Worm (Caenorhabditis elegans) whole organism, L2 larva: Measurements from ENCODE around the gene B0285.6.

Source experiments
- C34F6.9 ChIP-seq: fragments of 150-350 bp; optimal IDR thresholded peaks from 2 replicates; lab custom pipeline; 2014; ENCODE audit warnings: missing biosample characterization, missing genetic modification characterization
- F13H6.1 ChIP-seq: sonication (generic microtip); optimal IDR thresholded peaks from 2 replicates; lab custom pipeline; 2016; ENCODE audit warnings: missing genetic modification characterization, missing compliant biosample characterization
- ZK546.5 ChIP-seq: sonication (generic microtip); optimal IDR thresholded peaks from 2 replicates; lab custom pipeline; 2017; ENCODE audit warnings: missing biosample characterization, missing genetic modification characterization
- aly-2 ChIP-seq: fragments of 150-350 bp; optimal IDR thresholded peaks from 2 replicates; lab custom pipeline; 2014; ENCODE audit warnings: missing biosample characterization, missing genetic modification characterization
- ama-1 ChIP-seq: fragments of 150-350 bp; optimal IDR thresholded peaks from 2 replicates; lab custom pipeline; 2018; ENCODE audit warnings: inconsistent platforms
- ceh-16 ChIP-seq: fragments of 150-350 bp; optimal IDR thresholded peaks from 2 replicates; lab custom pipeline; 2014; ENCODE audit warnings: missing biosample characterization, missing genetic modification characterization
- ceh-82 ChIP-seq: fragments of 150-350 bp; optimal IDR thresholded peaks from 2 replicates; lab custom pipeline; 2014; ENCODE audit warnings: missing biosample characterization, missing genetic modification characterization
- crh-2 ChIP-seq: sonication (generic microtip); optimal IDR thresholded peaks from 2 replicates; lab custom pipeline; 2017; ENCODE audit warnings: missing biosample characterization, missing genetic modification characterization
- dmd-4 ChIP-seq: sonication (generic microtip); optimal IDR thresholded peaks from 2 replicates; lab custom pipeline; 2017; ENCODE audit warnings: missing biosample characterization, missing genetic modification characterization
- elt-1 ChIP-seq: fragments of 150-350 bp; optimal IDR thresholded peaks from 2 replicates; lab custom pipeline; 2014; ENCODE audit warnings: missing biosample characterization, missing genetic modification characterization
- elt-3 ChIP-seq: sonication (generic microtip); optimal IDR thresholded peaks from 2 replicates; lab custom pipeline; 2017; ENCODE audit warnings: missing biosample characterization, missing genetic modification characterization
- fos-1 ChIP-seq: fragments of 150-350 bp; optimal IDR thresholded peaks from 2 replicates; lab custom pipeline; 2014; ENCODE audit warnings: missing biosample characterization, missing genetic modification characterization
- gmeb-1 ChIP-seq: fragments of 150-350 bp; optimal IDR thresholded peaks from 2 replicates; lab custom pipeline; 2014; ENCODE audit warnings: missing biosample characterization, missing genetic modification characterization
- lin-13 ChIP-seq: fragments of 150-350 bp; optimal IDR thresholded peaks from 2 replicates; lab custom pipeline; 2014; ENCODE audit warnings: missing biosample characterization, missing genetic modification reagents, missing genetic modification characterization
- lin-39 ChIP-seq: fragments of 150-350 bp; optimal IDR thresholded peaks from 2 replicates; lab custom pipeline; 2014; ENCODE audit warnings: missing biosample characterization, missing genetic modification reagents, missing genetic modification characterization
- lsy-2 ChIP-seq, 2 experiments: fragments of 150-350 bp in 1 of 2; sonication (generic microtip) in 1 of 2; optimal IDR thresholded peaks; 2 replicates each; lab custom pipeline; 2014 to 2017; ENCODE audit warnings: missing biosample characterization in 2 of 2, missing genetic modification characterization in 2 of 2
- mab-5 ChIP-seq: fragments of 150-350 bp; optimal IDR thresholded peaks from 2 replicates; lab custom pipeline; 2014; ENCODE audit warnings: missing biosample characterization, missing genetic modification characterization
- mbf-1 ChIP-seq: sonication (generic microtip); optimal IDR thresholded peaks from 2 replicates; lab custom pipeline; 2017; ENCODE audit warnings: missing biosample characterization, missing genetic modification characterization
- mdl-1 ChIP-seq, 2 experiments: fragments of 150-350 bp in 1 of 2; sonication (generic microtip) in 1 of 2; optimal IDR thresholded peaks; 2 replicates each; lab custom pipeline; 2017; ENCODE audit warnings: missing biosample characterization in 2 of 2, missing genetic modification characterization in 2 of 2
- nhr-10 ChIP-seq: sonication (generic microtip); optimal IDR thresholded peaks from 2 replicates; lab custom pipeline; 2017; ENCODE audit warnings: missing biosample characterization, missing genetic modification characterization
- nhr-11 ChIP-seq: fragments of 150-350 bp; optimal IDR thresholded peaks from 2 replicates; lab custom pipeline; 2014; ENCODE audit warnings: missing biosample characterization, missing genetic modification characterization
- nhr-12 ChIP-seq: fragments of 150-350 bp; optimal IDR thresholded peaks from 2 replicates; lab custom pipeline; 2014; ENCODE audit warnings: missing biosample characterization, missing genetic modification characterization
- nhr-129 ChIP-seq: fragments of 150-350 bp; optimal IDR thresholded peaks from 2 replicates; lab custom pipeline; 2014; ENCODE audit warnings: missing biosample characterization, missing genetic modification characterization
- nhr-21 ChIP-seq: fragments of 150-350 bp; optimal IDR thresholded peaks from 2 replicates; lab custom pipeline; 2014; ENCODE audit warnings: missing biosample characterization, missing genetic modification characterization
- nhr-237 ChIP-seq: fragments of 150-350 bp; optimal IDR thresholded peaks from 2 replicates; lab custom pipeline; 2014; ENCODE audit warnings: missing biosample characterization, missing genetic modification characterization
- nhr-25 ChIP-seq: fragments of 150-350 bp; sonication (generic microtip); optimal IDR thresholded peaks from 3 replicates; lab custom pipeline; 2014; ENCODE audit warnings: missing biosample characterization, missing genetic modification characterization
- nhr-77 ChIP-seq: fragments of 150-350 bp; optimal IDR thresholded peaks from 2 replicates; lab custom pipeline; 2014; ENCODE audit warnings: missing biosample characterization, missing genetic modification characterization
- peb-1 ChIP-seq: fragments of 150-350 bp; optimal IDR thresholded peaks from 2 replicates; lab custom pipeline; 2014; ENCODE audit warnings: missing biosample characterization, missing genetic modification characterization
- sma-3 ChIP-seq: sonication (generic microtip); optimal IDR thresholded peaks from 2 replicates; lab custom pipeline; 2016; ENCODE audit warnings: missing genetic modification reagents, missing genetic modification characterization, missing compliant biosample characterization
- sma-9 ChIP-seq, 2 experiments: fragments of 150-350 bp in 1 of 2; sonication (generic microtip) in 1 of 2; optimal IDR thresholded peaks; 2 replicates each; lab custom pipeline; 2014 to 2016; ENCODE audit warnings: missing genetic modification characterization in 2 of 2, mild to moderate bottlenecking in 1 of 2, missing biosample characterization in 1 of 2, missing compliant biosample characterization in 1 of 2, missing genetic modification reagents in 1 of 2, moderate library complexity in 1 of 2
- snpc-4 ChIP-seq: fragments of 150-350 bp; optimal IDR thresholded peaks from 2 replicates; lab custom pipeline; 2014; ENCODE audit warnings: missing biosample characterization, missing genetic modification characterization
- unc-55 ChIP-seq: fragments of 150-350 bp; sonication (generic microtip); optimal IDR thresholded peaks from 3 replicates; lab custom pipeline; 2014; ENCODE audit warnings: missing biosample characterization, missing genetic modification reagents, missing genetic modification characterization
- unc-62 ChIP-seq: fragments of 150-350 bp; optimal IDR thresholded peaks from 2 replicates; lab custom pipeline; 2014; ENCODE audit warnings: missing biosample characterization, missing genetic modification reagents, missing genetic modification characterization
- ztf-1 ChIP-seq: fragments of 200-800 bp; sonication (Bioruptor generic); conservative IDR thresholded peaks from 2 replicates; pipeline ENCODE4 v1.3.6; 2022; ENCODE audit warnings: missing genetic modification characterization, missing compliant biosample characterization
- ztf-11 ChIP-seq: sonication (generic microtip); optimal IDR thresholded peaks from 2 replicates; lab custom pipeline; 2017; ENCODE audit warnings: missing biosample characterization, missing genetic modification characterization
- ztf-4 ChIP-seq: fragments of 150-350 bp; optimal IDR thresholded peaks from 2 replicates; lab custom pipeline; 2014; ENCODE audit warnings: missing biosample characterization, missing genetic modification characterization

Gene B0285.6

DNA sequence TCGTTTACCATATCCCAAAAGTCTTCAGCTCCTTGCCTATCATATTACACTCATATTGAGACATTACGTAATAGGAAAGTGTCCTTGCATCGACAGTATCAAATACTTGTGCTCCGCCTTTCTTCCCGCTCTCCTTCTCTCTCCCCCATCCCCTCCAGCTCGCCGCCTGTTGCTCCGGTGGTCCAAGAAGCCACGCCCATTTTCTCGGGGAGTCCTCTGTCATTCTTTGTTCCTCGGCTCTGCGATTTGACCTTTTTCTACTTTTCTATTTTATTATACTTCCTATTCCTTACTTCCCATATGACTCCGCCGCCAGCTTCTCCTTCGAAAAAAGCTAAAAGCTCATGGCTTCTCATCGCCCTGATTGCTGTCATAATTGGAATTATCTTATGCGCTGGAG, 6.5 kb downstream of the B0285.6 start, which contains the start of gene mnp-1:
Gene mnp-1, plus strand, starts transcription at position 211 of the 400 bp plus-strand sequence.
- TF ChIP-seq unc-55 (no peak), crh-2 (tag; lab: Kevin White, UChicago) (no peak), mdl-1 (tag; optimal IDR thresholded peaks at IDR 0.05; lab: Kevin White, UChicago) (no peak), elt-1 (no peak), dmd-4 (tag; lab: Kevin White, UChicago) (no peak), fos-1 (tag; lab: Kevin White, UChicago) (no peak), nhr-77 (tag; lab: Kevin White, UChicago) (no peak), C34F6.9 (tag; lab: Kevin White, UChicago) (no peak)

DNA sequence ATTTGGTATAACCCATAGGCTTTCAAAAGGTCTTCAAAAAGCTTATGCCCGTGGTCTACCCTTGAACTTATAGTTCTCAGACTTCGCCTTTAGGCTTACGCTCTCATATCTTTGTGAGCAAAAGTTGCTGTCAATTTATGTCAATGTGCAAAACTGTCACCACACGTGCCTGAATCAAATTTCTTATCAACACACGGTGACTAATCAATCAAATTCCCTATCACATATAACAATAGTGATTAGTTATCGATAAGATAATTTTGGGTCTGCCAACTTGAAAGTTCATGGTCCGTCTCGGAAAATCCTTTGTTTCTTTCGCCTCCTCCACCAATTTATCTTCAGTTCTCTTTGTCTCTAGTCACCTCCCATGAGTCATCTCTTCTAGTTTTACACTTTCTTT, 7.5 kb downstream of the B0285.6 start:
- TF ChIP-seq fos-1 (tag; lab: Kevin White, UChicago) (peak; percentile 78), nhr-129 (peak; percentile 22), ztf-11 (tag; lab: Kevin White, UChicago) (no peak), F13H6.1 (tag; lab: Kevin White, UChicago) (no peak), crh-2 (tag; lab: Kevin White, UChicago) (no peak)

DNA sequence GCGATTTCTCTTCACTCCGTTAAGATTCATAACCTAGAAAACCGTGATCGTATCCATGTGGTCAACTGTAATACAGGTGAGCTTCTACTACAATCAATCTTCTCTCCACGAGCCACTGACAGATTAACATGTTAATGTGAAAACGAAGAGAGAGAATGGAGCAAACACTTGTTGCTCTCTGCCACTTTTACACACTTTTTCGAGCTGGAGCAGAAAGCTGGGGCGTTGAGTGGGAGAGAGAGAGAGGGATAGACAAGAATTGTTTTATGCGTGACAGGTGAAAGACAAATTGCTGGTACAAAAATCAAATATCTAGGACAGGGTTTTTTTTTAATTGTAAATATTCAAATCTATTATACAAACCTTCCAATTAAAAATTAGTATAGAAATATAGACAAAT, 8.4 kb downstream of the B0285.6 start:
- TF ChIP-seq aly-2 (tag; lab: Kevin White, UChicago) (no peak), sma-9 (GFP tag; optimal IDR thresholded peaks at IDR 0.05; lab: Kevin White, UChicago) (peak; percentile 3), sma-9 (tag; optimal IDR thresholded peaks at IDR 0.05; lab: Kevin White, UChicago) (no peak), gmeb-1 (no peak), crh-2 (tag; lab: Kevin White, UChicago) (no peak), sma-3 (GFP tag; lab: Kevin White, UChicago) (no peak), unc-55 (no peak), ztf-4 (tag; lab: Kevin White, UChicago) (no peak), ZK546.5 (no peak), lin-39 (no peak), F13H6.1 (tag; lab: Kevin White, UChicago) (peak; percentile 45), snpc-4 (tag; lab: Kevin White, UChicago) (no peak), ceh-82 (tag; lab: Kevin White, UChicago) (no peak), nhr-10 (tag; lab: Kevin White, UChicago) (no peak), lsy-2 (tag; optimal IDR thresholded peaks at IDR 0.05; lab: Kevin White, UChicago) (peak in 1 of 2 experiments; percentile 15), dmd-4 (tag; lab: Kevin White, UChicago) (no peak), nhr-77 (tag; lab: Kevin White, UChicago) (no peak), mab-5 (tag; lab: Kevin White, UChicago) (peak; percentile 49), peb-1 (no peak), nhr-12 (tag; lab: Kevin White, UChicago) (no peak), ceh-16 (tag; lab: Kevin White, UChicago) (no peak), nhr-25 (tag; lab: Kevin White, UChicago) (no peak), nhr-237 (tag; lab: Kevin White, UChicago) (no peak)

DNA sequence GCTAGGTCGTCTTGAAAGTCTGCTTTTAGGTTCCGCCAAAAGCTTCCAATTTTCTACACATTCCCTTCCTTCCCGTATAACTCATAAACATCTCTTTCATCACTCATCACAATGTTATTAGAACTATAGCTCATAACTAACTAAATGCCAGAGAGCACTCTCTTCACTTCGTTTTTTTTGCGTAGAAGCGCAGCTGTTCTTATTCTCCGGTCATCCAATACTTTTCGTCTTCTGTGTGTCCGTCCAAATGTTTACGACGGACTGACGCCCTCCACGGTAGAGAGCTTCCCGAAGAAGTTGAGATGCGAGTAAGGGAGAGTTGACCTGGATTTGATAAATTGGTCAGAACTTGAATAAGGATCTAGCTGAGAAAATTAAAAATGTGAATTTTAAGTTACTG, 9.3 kb downstream of the B0285.6 start:
- TF ChIP-seq lsy-2 (tag; optimal IDR thresholded peaks at IDR 0.05; lab: Kevin White, UChicago) (peak in 1 of 2 experiments; percentile 2), mbf-1 (no peak), unc-62 (no peak)
- TF ChIP-seq, all 48 proteins: peak for 1

DNA sequence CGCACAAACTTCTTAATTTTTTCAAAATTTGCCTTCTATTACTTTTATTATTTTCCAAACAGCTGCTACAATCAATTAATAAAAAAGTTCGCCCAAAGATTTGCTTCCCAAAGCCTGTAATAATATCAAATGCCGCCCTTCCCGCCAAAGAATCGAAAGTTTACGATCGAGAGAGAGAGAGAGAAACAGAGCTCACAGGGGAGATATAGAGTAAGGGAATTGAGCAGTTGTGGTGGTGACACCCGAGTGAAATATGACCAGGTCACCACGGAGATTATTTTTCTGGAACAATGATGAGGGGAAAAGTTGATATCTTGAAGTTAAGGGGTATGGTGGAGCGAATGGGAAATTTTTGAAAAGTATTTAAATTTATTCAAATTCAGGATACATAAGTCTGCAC, 10.0 kb downstream of the B0285.6 start:
- TF ChIP-seq lsy-2 (tag; optimal IDR thresholded peaks at IDR 0.05; lab: Kevin White, UChicago), result no peak
- TF ChIP-seq ama-1, result no peak
- TF ChIP-seq mdl-1 (tag; optimal IDR thresholded peaks at IDR 0.05; lab: Kevin White, UChicago), result no peak
- no peak for TF ChIP-seq snpc-4 (tag; lab: Kevin White, UChicago)
- no peak for TF ChIP-seq lin-13 (GFP tag; lab: Kevin White, UChicago)
- TF ChIP-seq lin-39, result no peak
- TF ChIP-seq ceh-82 (tag; lab: Kevin White, UChicago), result no peak
- no peak for TF ChIP-seq gmeb-1

DNA sequence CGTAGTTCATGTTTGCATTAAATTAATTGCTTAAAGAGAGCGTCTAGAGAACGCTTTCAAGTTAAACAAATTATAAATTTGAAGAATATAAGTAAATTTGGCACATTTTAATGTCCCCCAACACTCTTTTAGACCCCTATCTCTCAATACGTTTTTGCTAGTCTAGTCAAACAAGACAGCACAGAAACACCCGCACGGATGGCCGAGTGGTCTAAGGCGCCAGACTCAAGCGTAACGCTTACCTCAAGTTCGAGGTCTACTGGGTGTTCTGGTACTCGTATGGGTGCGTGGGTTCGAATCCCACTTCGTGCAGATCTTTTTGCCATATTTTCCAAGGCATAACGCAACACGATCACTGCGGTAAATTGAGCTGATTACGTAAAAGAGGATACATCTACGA, 12.4 kb downstream of the B0285.6 start:
- TF ChIP-seq ztf-4 (tag; lab: Kevin White, UChicago) (no peak), sma-3 (GFP tag; lab: Kevin White, UChicago) (peak; percentile 31), ztf-11 (tag; lab: Kevin White, UChicago) (no peak), ztf-1 (GFP tag; lab: Robert Waterston, UW) (no peak), elt-3 (tag; lab: Kevin White, UChicago) (no peak), nhr-21 (tag; lab: Kevin White, UChicago) (no peak), fos-1 (tag; lab: Kevin White, UChicago) (peak; percentile 28), nhr-11 (no peak), F13H6.1 (tag; lab: Kevin White, UChicago) (peak; percentile 17), dmd-4 (tag; lab: Kevin White, UChicago) (no peak), nhr-25 (tag; lab: Kevin White, UChicago) (no peak)
